Fruit fly (Drosophila melanogaster) whole organism, embryonic: ENCODE measurements around the gene CG3368.

Experiments used
- CG10267 ChIP-seq: fragments of 200-800 bp; sonication (Bioruptor generic); optimal IDR thresholded peaks from 2 replicates; lab custom pipeline; 2018; ENCODE audit warnings: missing biosample characterization, mild to moderate bottlenecking, missing genetic modification characterization, moderate library complexity
- CG11085 ChIP-seq: fragments of 200-800 bp; sonication (Bioruptor generic); IDR thresholded peaks from 2 replicates; pipeline ENCODE4 v1.3.6; 2022; ENCODE audit warnings: missing biosample characterization, missing genetic modification characterization
- CG12104 ChIP-seq: fragments of 200-800 bp; sonication (Bioruptor generic); optimal IDR thresholded peaks from 3 replicates; lab custom pipeline; 2016; ENCODE audit warnings: missing biosample characterization, missing genetic modification characterization
- CG12219 ChIP-seq: fragments of 200-800 bp; sonication (Bioruptor generic); optimal IDR thresholded peaks from 3 replicates; lab custom pipeline; 2018; ENCODE audit warnings: missing biosample characterization, mild to moderate bottlenecking, missing genetic modification characterization
- CG12744 ChIP-seq: fragments of 200-800 bp; sonication (Bioruptor generic); optimal IDR thresholded peaks from 2 replicates; lab custom pipeline; 2016; ENCODE audit warnings: missing biosample characterization, missing genetic modification characterization
- CG12942 ChIP-seq: fragments of 200-800 bp; sonication (Bioruptor generic); optimal IDR thresholded peaks from 3 replicates; lab custom pipeline; 2016; ENCODE audit warnings: missing biosample characterization, missing genetic modification characterization
- CG14050 ChIP-seq: fragments of 200-800 bp; sonication (Bioruptor generic); IDR thresholded peaks from 3 replicates; pipeline ENCODE4 v1.3.6; 2022; ENCODE audit warnings: missing biosample characterization, missing genetic modification characterization
- CG14441 ChIP-seq: fragments of 200-800 bp; sonication (Bioruptor generic); IDR thresholded peaks from 2 replicates; pipeline ENCODE4 v1.3.6; 2022; ENCODE audit warnings: missing biosample characterization, missing genetic modification characterization
- CG15073 ChIP-seq: fragments of 200-800 bp; sonication (Bioruptor generic); optimal IDR thresholded peaks from 2 replicates; lab custom pipeline; 2016; ENCODE audit warnings: missing biosample characterization, missing genetic modification characterization
- CG15479 ChIP-seq: fragments of 200-800 bp; sonication (Bioruptor generic); optimal IDR thresholded peaks from 3 replicates; lab custom pipeline; 2019; ENCODE audit warnings: missing biosample characterization, mild to moderate bottlenecking, missing genetic modification characterization, moderate library complexity
- CG17829 ChIP-seq: fragments of 200-800 bp; optimal IDR thresholded peaks from 2 replicates; lab custom pipeline; 2019; ENCODE audit warnings: missing biosample characterization, mild to moderate bottlenecking, missing genetic modification characterization, moderate library complexity
- CG18599 ChIP-seq: fragments of 200-800 bp; sonication (Bioruptor generic); optimal IDR thresholded peaks from 3 replicates; lab custom pipeline; 2017; ENCODE audit warnings: missing biosample characterization, missing genetic modification characterization, mild to moderate bottlenecking, moderate library complexity, missing genetic modification reagents
- CG2875 ChIP-seq: fragments of 200-800 bp; sonication (Bioruptor generic); optimal IDR thresholded peaks from 2 replicates; lab custom pipeline; 2017; ENCODE audit warnings: missing biosample characterization, mild to moderate bottlenecking, missing genetic modification characterization, missing genetic modification reagents
- CG31365 ChIP-seq: fragments of 200-800 bp; sonication (Bioruptor generic); optimal IDR thresholded peaks from 2 replicates; lab custom pipeline; 2018; ENCODE audit warnings: missing biosample characterization, mild to moderate bottlenecking, missing genetic modification characterization
- CG31441 ChIP-seq: fragments of 200-800 bp; sonication (Bioruptor generic); IDR thresholded peaks from 2 replicates; pipeline ENCODE4 v1.3.6; 2022; ENCODE audit warnings: missing biosample characterization, missing genetic modification characterization
- CG32532 ChIP-seq: fragments of 200-800 bp; sonication (Bioruptor generic); IDR thresholded peaks from 2 replicates; pipeline ENCODE4 v1.3.6; 2022; ENCODE audit warnings: missing biosample characterization, missing genetic modification characterization
- CG4328 ChIP-seq: fragments of 200-800 bp; sonication (Bioruptor generic); optimal IDR thresholded peaks from 3 replicates; lab custom pipeline; 2017; ENCODE audit warnings: missing biosample characterization, missing genetic modification reagents, missing genetic modification characterization
- CG9215 ChIP-seq: fragments of 200-800 bp; sonication (Bioruptor generic); IDR thresholded peaks from 2 replicates; pipeline ENCODE4 v1.3.6; 2022; ENCODE audit warnings: missing biosample characterization, missing genetic modification characterization
- CG9932 ChIP-seq: fragments of 200-800 bp; sonication (Bioruptor generic); IDR thresholded peaks from 2 replicates; pipeline ENCODE4 v1.3.6; 2022; ENCODE audit warnings: missing biosample characterization, missing genetic modification characterization
- CrebB ChIP-seq: fragments of 200-800 bp; sonication (Bioruptor generic); optimal IDR thresholded peaks from 3 replicates; lab custom pipeline; 2018; ENCODE audit warnings: missing biosample characterization, mild to moderate bottlenecking, missing genetic modification characterization
- Ets97D ChIP-seq: fragments of 200-800 bp; sonication (Bioruptor generic); optimal IDR thresholded peaks from 3 replicates; lab custom pipeline; 2016; ENCODE audit warnings: missing biosample characterization, missing genetic modification characterization
- Gsc ChIP-seq: fragments of 200-800 bp; sonication (Bioruptor generic); IDR thresholded peaks from 2 replicates; pipeline ENCODE4 v1.3.6; 2022; ENCODE audit warnings: missing biosample characterization, missing genetic modification characterization
- HHEX ChIP-seq: fragments of 200-800 bp; sonication (Bioruptor generic); optimal IDR thresholded peaks from 3 replicates; lab custom pipeline; 2017; ENCODE audit warnings: missing biosample characterization, mild to moderate bottlenecking, missing genetic modification characterization, missing genetic modification reagents
- HLH3B ChIP-seq: fragments of 200-800 bp; sonication (Bioruptor generic); IDR thresholded peaks from 2 replicates; pipeline ENCODE4 v1.3.6; 2022; ENCODE audit warnings: missing biosample characterization, missing genetic modification characterization
- HmgZ ChIP-seq: fragments of 200-800 bp; sonication (Bioruptor generic); optimal IDR thresholded peaks from 2 replicates; lab custom pipeline; 2018; ENCODE audit warnings: missing biosample characterization, mild to moderate bottlenecking, missing genetic modification characterization
- Hmr ChIP-seq: fragments of 200-800 bp; sonication (Bioruptor generic); optimal IDR thresholded peaks from 3 replicates; lab custom pipeline; 2017; ENCODE audit warnings: mild to moderate bottlenecking, missing biosample characterization, missing genetic modification reagents, missing genetic modification characterization
- Hr78 ChIP-seq, 2 experiments: fragments of 200-800 bp in 1 of 2; fragments of >200 bp in 1 of 2; sonication (Bioruptor generic) in 1 of 2; optimal IDR thresholded peaks; 2 replicates each; lab custom pipeline; 2017 to 2019; ENCODE audit warnings: missing biosample characterization in 2 of 2, missing genetic modification characterization in 2 of 2, mild to moderate bottlenecking in 1 of 2, moderate library complexity in 1 of 2
- Lim3 ChIP-seq: fragments of 200-800 bp; sonication (Bioruptor generic); IDR thresholded peaks from 2 replicates; pipeline ENCODE4 v1.3.6; 2022; ENCODE audit warnings: missing biosample characterization, missing genetic modification characterization
- Lpt ChIP-seq: fragments of >200 bp; optimal IDR thresholded peaks from 2 replicates; lab custom pipeline; 2018; ENCODE audit warnings: missing biosample characterization, missing genetic modification characterization
- Myb ChIP-seq: fragments of 200-800 bp; sonication (Bioruptor generic); optimal IDR thresholded peaks from 2 replicates; lab custom pipeline; 2016; ENCODE audit warnings: missing biosample characterization, missing genetic modification characterization
- NC2α ChIP-seq: fragments of 200-800 bp; sonication (Bioruptor generic); optimal IDR thresholded peaks from 2 replicates; lab custom pipeline; 2016; ENCODE audit warnings: missing biosample characterization, missing genetic modification characterization
- Tbp ChIP-seq: fragments of >200 bp; optimal IDR thresholded peaks from 2 replicates; lab custom pipeline; 2018; ENCODE audit warnings: missing biosample characterization, missing genetic modification characterization
- YL-1 ChIP-seq: fragments of 200-800 bp; sonication (Bioruptor generic); optimal IDR thresholded peaks from 3 replicates; lab custom pipeline; 2017; ENCODE audit warnings: missing biosample characterization, mild to moderate bottlenecking, missing genetic modification characterization
- ash1 ChIP-seq: fragments of 200-800 bp; sonication (Bioruptor generic); optimal IDR thresholded peaks from 2 replicates; lab custom pipeline; 2018; ENCODE audit warnings: missing biosample characterization, mild to moderate bottlenecking, missing genetic modification characterization
- croc ChIP-seq: fragments of 200-800 bp; sonication (Bioruptor generic); conservative IDR thresholded peaks from 3 replicates; pipeline ENCODE4 v1.3.6; 2022; ENCODE audit warnings: missing biosample characterization, missing genetic modification characterization
- cwo ChIP-seq: fragments of 200-800 bp; sonication (Bioruptor generic); optimal IDR thresholded peaks from 3 replicates; lab custom pipeline; 2017; ENCODE audit warnings: missing biosample characterization, missing genetic modification characterization, mild to moderate bottlenecking, moderate library complexity, missing genetic modification reagents
- ftz-f1 ChIP-seq: fragments of 200-800 bp; sonication (Bioruptor generic); optimal IDR thresholded peaks from 2 replicates; lab custom pipeline; 2016; ENCODE audit warnings: missing biosample characterization, missing genetic modification characterization
- gcm ChIP-seq: fragments of 200-800 bp; sonication (Bioruptor generic); optimal IDR thresholded peaks from 2 replicates; lab custom pipeline; 2019; ENCODE audit warnings: missing biosample characterization, mild to moderate bottlenecking, missing genetic modification characterization, moderate library complexity
- lbe ChIP-seq: fragments of 200-800 bp; sonication (Bioruptor generic); optimal IDR thresholded peaks from 2 replicates; lab custom pipeline; 2016; ENCODE audit warnings: missing biosample characterization, mild to moderate bottlenecking, missing genetic modification characterization
- otp ChIP-seq: fragments of 200-800 bp; sonication (Bioruptor generic); IDR thresholded peaks from 3 replicates; pipeline ENCODE4, ENCODE4 v1.3.6; 2022; ENCODE audit warnings: missing biosample characterization, missing genetic modification characterization
- prd ChIP-seq, 3 experiments: fragments of >200 bp in 2 of 3; fragments of 200-800 bp in 1 of 3; sonication (Bioruptor generic) in 1 of 3; optimal IDR thresholded peaks in 2 of 3; IDR thresholded peaks in 1 of 3; 2 replicates in 2 of 3; 3 replicates in 1 of 3; pipeline versions ENCODE4 v1.3.6 to Lab custom; 2017 to 2022; ENCODE audit warnings: missing biosample characterization in 1 of 3, missing genetic modification characterization in 1 of 3
- ro ChIP-seq: fragments of 200-800 bp; sonication (Bioruptor generic); IDR thresholded peaks from 2 replicates; pipeline ENCODE4 v1.3.6; 2022; ENCODE audit warnings: missing biosample characterization, missing genetic modification characterization
- so ChIP-seq: fragments of 200-800 bp; sonication (Bioruptor generic); IDR thresholded peaks from 3 replicates; pipeline ENCODE4 v1.3.6; 2022; ENCODE audit warnings: missing biosample characterization, missing genetic modification characterization
- sqz ChIP-seq: fragments of 200-800 bp; sonication (Bioruptor generic); optimal IDR thresholded peaks from 3 replicates; lab custom pipeline; 2018; ENCODE audit warnings: missing biosample characterization, mild to moderate bottlenecking, missing genetic modification characterization
- sr ChIP-seq: fragments of 200-800 bp; sonication (Bioruptor generic); IDR thresholded peaks from 3 replicates; pipeline ENCODE4 v1.3.6; 2022; ENCODE audit warnings: missing biosample characterization, missing genetic modification characterization
- vnd ChIP-seq: fragments of 200-800 bp; sonication (Bioruptor generic); IDR thresholded peaks from 3 replicates; pipeline ENCODE4 v1.3.6; 2022; ENCODE audit warnings: missing biosample characterization, missing genetic modification characterization; ENCODE audit not compliant: partially characterized antibody

The CG3368 gene

DNA sequence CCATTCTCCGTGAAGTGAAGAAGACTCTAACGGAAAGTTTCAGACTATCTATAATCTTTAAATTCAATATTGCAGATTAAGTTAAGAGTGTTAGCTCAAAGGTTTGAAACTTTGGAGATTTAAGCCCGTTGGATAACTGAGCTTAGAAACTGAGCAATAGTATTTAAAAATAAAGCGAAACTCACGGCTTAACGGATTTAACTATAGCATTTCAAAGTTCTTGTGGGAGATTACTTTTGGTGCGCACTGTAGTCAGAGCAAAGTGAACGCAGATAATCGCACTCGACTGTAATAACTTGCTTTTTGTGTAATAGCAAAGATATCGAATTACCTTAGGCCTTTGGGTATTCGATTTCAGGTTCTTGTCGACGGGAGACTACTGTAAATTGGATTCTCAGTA lies 1.3 kb upstream of the CG3368 start, which contains the start of gene mrt (continued):
- TF ChIP-seq CG31441 (GFP tag; lab: Robert Waterston, UW) (0 out of 2 replicates have a peak, but pooled peaks have one; percentile 27), prd (optimal IDR thresholded peaks at IDR 0.05; lab: Kevin White, UChicago) (no peak), prd (GFP tag; IDR thresholded peaks at IDR 0.05; lab: Robert Waterston, UW) (peak; percentile 42; the same call in 2 of the 3 replicates)

DNA sequence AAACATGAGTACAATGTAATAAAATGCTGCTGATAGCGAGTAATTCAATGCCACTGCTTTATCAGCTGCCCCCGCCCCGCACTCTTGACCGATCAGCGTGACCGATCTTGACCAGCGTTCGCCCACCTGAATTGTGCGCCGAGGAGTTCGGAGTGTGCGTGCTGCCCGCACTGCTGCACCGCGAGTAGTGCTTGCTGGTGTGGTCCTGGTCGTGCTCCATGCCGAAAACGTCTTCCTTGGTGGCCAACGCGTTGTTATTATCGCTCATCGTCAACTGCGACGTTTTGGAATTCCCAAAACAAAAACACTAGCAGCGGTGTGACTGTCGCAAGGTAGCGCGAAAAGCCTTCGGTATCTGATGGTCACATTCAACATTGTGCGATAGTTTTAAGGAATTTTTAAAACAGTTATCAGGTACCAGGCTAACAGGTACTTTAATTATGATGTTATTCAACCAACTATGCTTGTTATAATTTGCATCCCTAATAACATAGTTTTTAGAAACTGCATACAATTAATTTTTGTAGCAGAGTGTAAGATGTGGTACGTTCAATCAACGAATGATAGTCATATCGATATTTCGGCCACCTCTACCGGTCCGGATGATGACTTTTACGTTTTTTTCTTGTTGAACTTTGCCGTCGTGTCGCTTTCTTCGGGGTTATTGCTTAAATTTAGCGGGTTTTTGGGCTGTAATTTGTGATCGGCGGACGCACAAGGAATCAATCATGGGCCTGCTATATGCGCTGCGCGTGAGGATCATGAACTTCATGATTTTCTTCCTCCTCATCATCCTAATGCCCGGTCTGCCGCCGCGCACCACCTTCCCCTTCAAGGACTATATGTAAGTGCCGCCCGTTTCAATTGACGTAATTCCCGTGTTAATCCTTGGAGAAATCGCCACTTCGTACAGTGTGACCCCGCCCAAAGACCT lies 4.9 kb downstream of the CG3368 start, which contains the start of the genes bigmax and Hmu:
bigmax (minus strand) TSS at position 325 of the 934 bp plus-strand sequence.
Hmu (plus strand) TSS at position 568 of the 934 bp plus-strand sequence.
- TF ChIP-seq lbe (GFP tag; lab: Kevin White, UChicago) (peak; percentile 55), CG18599 (peak; percentile 85), Hmr (peak; percentile 90), gcm (GFP tag; lab: Kevin White, UChicago) (peak; percentile 62), HHEX (GFP tag; lab: Kevin White, UChicago) (peak; percentile 74), ash1 (no peak), Ets97D (GFP tag; lab: Kevin White, UChicago) (peak; percentile 86), CG9215 (peak; percentile 79), CG11085 (peak; percentile 81), sr (peak; percentile 45; the same call in 1 of the 3 replicates), CG32532 (GFP tag; lab: Robert Waterston, UW) (peak; percentile 91), CG17829 (tag; lab: Kevin White, UChicago) (peak; percentile 88), CG14441 (GFP tag; lab: Robert Waterston, UW) (peak; percentile 91), ro (GFP tag; lab: Robert Waterston, UW) (peak; percentile 53), YL-1 (GFP tag; lab: Kevin White, UChicago) (peak; percentile 94), CG9932 (GFP tag; lab: Robert Waterston, UW) (peak; percentile 93), so (GFP tag; lab: Robert Waterston, UW) (peak; percentile 56; the same call in 1 of the 3 replicates), sqz (GFP tag; lab: Kevin White, UChicago) (peak; percentile 83), HLH3B (peak; percentile 80), CG12104 (GFP tag; lab: Kevin White, UChicago) (peak; percentile 74), CG4328 (peak; percentile 1), CrebB (tag; lab: Kevin White, UChicago) (peak; percentile 69), CG14050 (GFP tag; lab: Robert Waterston, UW) (peak; percentile 76), CG12942 (GFP tag; lab: Kevin White, UChicago) (peak; percentile 84), Gsc (GFP tag; lab: Robert Waterston, UW) (no peak), otp (GFP tag; lab: Robert Waterston, UW) (peak; percentile 71; the same call in 1 of the 3 replicates), HmgZ (peak; percentile 89), CG15073 (GFP tag; lab: Kevin White, UChicago) (no peak), Lim3 (GFP tag; lab: Robert Waterston, UW) (peak; percentile 21; the same call in 1 of the 2 replicates), CG12219 (GFP tag; lab: Kevin White, UChicago) (peak; percentile 51), Lpt (GFP tag; lab: Kevin White, UChicago) (no peak), CG31365 (tag; lab: Kevin White, UChicago) (peak; percentile 11), CG2875 (no peak), NC2α (peak; percentile 41), croc (GFP tag; lab: Robert Waterston, UW) (peak; percentile 46), CG10267 (tag; lab: Kevin White, UChicago) (peak; percentile 83), ftz-f1 (peak; percentile 95), vnd (peak; percentile 88), cwo (peak; percentile 47), CG15479 (GFP tag; lab: Kevin White, UChicago) (no peak), Myb (GFP tag; lab: Kevin White, UChicago) (peak; percentile 81), Hr78 (GFP tag; optimal IDR thresholded peaks at IDR 0.05; lab: Kevin White, UChicago) (peak in 1 of 2 experiments; percentile 80), CG12744 (GFP tag; lab: Kevin White, UChicago) (peak; percentile 85), Tbp (no peak)
